Fruit fly (Drosophila melanogaster) whole organism, embryonic: Measurements from ENCODE around the gene InR.
A peak's percentile ranks its signal among the peaks of the same experiment; 100 is the strongest.

Experiments used
- Bgb ChIP-seq: fragments of 200-800 bp; sonication (Bioruptor generic); IDR thresholded peaks from 2 replicates; pipeline ENCODE4 v1.3.6; 2022; ENCODE audit warnings: missing biosample characterization, missing genetic modification characterization; ENCODE audit not compliant: partially characterized antibody
- CG10431 ChIP-seq: fragments of 200-800 bp; sonication (Bioruptor generic); optimal IDR thresholded peaks from 3 replicates; lab custom pipeline; 2018; ENCODE audit warnings: missing biosample characterization, mild to moderate bottlenecking, missing genetic modification characterization
- CG10654 ChIP-seq: fragments of 200-800 bp; sonication (Bioruptor generic); optimal IDR thresholded peaks from 2 replicates; lab custom pipeline; 2016; ENCODE audit warnings: missing biosample characterization, missing genetic modification characterization
- CG10959 ChIP-seq: fragments of 200-800 bp; sonication (Bioruptor generic); IDR thresholded peaks from 2 replicates; pipeline ENCODE4 v1.3.6; 2022; ENCODE audit warnings: missing biosample characterization, missing genetic modification characterization
- CG11093 ChIP-seq: fragments of 200-800 bp; sonication (Bioruptor generic); IDR thresholded peaks from 3 replicates; pipeline ENCODE4 v1.3.6; 2022; ENCODE audit warnings: missing biosample characterization, missing genetic modification characterization
- CG1233 ChIP-seq: fragments of 200-800 bp; sonication (Bioruptor generic); optimal IDR thresholded peaks from 4 replicates; lab custom pipeline; 2018; ENCODE audit warnings: missing biosample characterization, mild to moderate bottlenecking, missing genetic modification characterization
- CG12942 ChIP-seq: fragments of 200-800 bp; sonication (Bioruptor generic); optimal IDR thresholded peaks from 3 replicates; lab custom pipeline; 2016; ENCODE audit warnings: missing biosample characterization, missing genetic modification characterization
- CG14050 ChIP-seq: fragments of 200-800 bp; sonication (Bioruptor generic); IDR thresholded peaks from 3 replicates; pipeline ENCODE4 v1.3.6; 2022; ENCODE audit warnings: missing biosample characterization, missing genetic modification characterization
- CG14860 ChIP-seq: fragments of 200-800 bp; sonication (Bioruptor generic); IDR thresholded peaks from 3 replicates; pipeline ENCODE4 v1.3.6; 2022; ENCODE audit warnings: missing biosample characterization, missing genetic modification characterization; ENCODE audit not compliant: partially characterized antibody
- CG15073 ChIP-seq: fragments of 200-800 bp; sonication (Bioruptor generic); optimal IDR thresholded peaks from 2 replicates; lab custom pipeline; 2016; ENCODE audit warnings: missing biosample characterization, missing genetic modification characterization
- CG15479 ChIP-seq: fragments of 200-800 bp; sonication (Bioruptor generic); optimal IDR thresholded peaks from 3 replicates; lab custom pipeline; 2019; ENCODE audit warnings: missing biosample characterization, mild to moderate bottlenecking, missing genetic modification characterization, moderate library complexity
- CG15601 ChIP-seq: fragments of 200-800 bp; sonication (Bioruptor generic); optimal IDR thresholded peaks from 3 replicates; lab custom pipeline; 2019; ENCODE audit warnings: missing biosample characterization, mild to moderate bottlenecking, missing genetic modification characterization, moderate library complexity
- CG17186 ChIP-seq: fragments of 200-800 bp; sonication (Bioruptor generic); optimal IDR thresholded peaks from 3 replicates; lab custom pipeline; 2017; ENCODE audit warnings: missing biosample characterization, missing genetic modification reagents, missing genetic modification characterization
- CG17385 ChIP-seq: fragments of 200-800 bp; sonication (Bioruptor generic); optimal IDR thresholded peaks from 3 replicates; lab custom pipeline; 2018; ENCODE audit warnings: missing biosample characterization, mild to moderate bottlenecking, missing genetic modification characterization
- CG17829 ChIP-seq: fragments of 200-800 bp; optimal IDR thresholded peaks from 2 replicates; lab custom pipeline; 2019; ENCODE audit warnings: missing biosample characterization, mild to moderate bottlenecking, missing genetic modification characterization, moderate library complexity
- CG1832 ChIP-seq: fragments of 200-800 bp; sonication (Bioruptor generic); optimal IDR thresholded peaks from 2 replicates; lab custom pipeline; 2017; ENCODE audit warnings: missing biosample characterization, mild to moderate bottlenecking, missing genetic modification characterization, inconsistent platforms
- CG31388 ChIP-seq: fragments of 200-800 bp; sonication (Bioruptor generic); optimal IDR thresholded peaks from 2 replicates; lab custom pipeline; 2016; ENCODE audit warnings: missing biosample characterization, missing genetic modification characterization
- CG33557 ChIP-seq: fragments of 200-800 bp; sonication (Bioruptor generic); optimal IDR thresholded peaks from 2 replicates; lab custom pipeline; 2019; ENCODE audit warnings: missing biosample characterization, mild to moderate bottlenecking, missing genetic modification characterization, moderate library complexity
- CG34224 ChIP-seq: fragments of 200-800 bp; sonication (Bioruptor generic); IDR thresholded peaks from 3 replicates; pipeline ENCODE4 v1.3.6; 2022; ENCODE audit warnings: missing biosample characterization, missing genetic modification characterization; ENCODE audit not compliant: partially characterized antibody
- CG6654 ChIP-seq: fragments of 200-800 bp; sonication (Bioruptor generic); optimal IDR thresholded peaks from 2 replicates; lab custom pipeline; 2017; ENCODE audit warnings: missing biosample characterization, mild to moderate bottlenecking, missing genetic modification characterization
- CG7372 ChIP-seq: fragments of 200-800 bp; sonication (Bioruptor generic); IDR thresholded peaks from 2 replicates; pipeline ENCODE4 v1.3.6; 2022; ENCODE audit warnings: missing biosample characterization, missing genetic modification characterization
- CG7745 ChIP-seq: fragments of 200-800 bp; sonication (Bioruptor generic); optimal IDR thresholded peaks from 2 replicates; lab custom pipeline; 2018; ENCODE audit warnings: missing biosample characterization, mild to moderate bottlenecking, missing genetic modification characterization, moderate library complexity
- CG9817 ChIP-seq: fragments of 200-800 bp; sonication (Bioruptor generic); optimal IDR thresholded peaks from 2 replicates; lab custom pipeline; 2018; ENCODE audit warnings: missing biosample characterization, mild to moderate bottlenecking, missing genetic modification characterization, moderate library complexity
- D19B ChIP-seq: fragments of 200-800 bp; sonication (Bioruptor generic); optimal IDR thresholded peaks from 2 replicates; lab custom pipeline; 2017; ENCODE audit warnings: missing biosample characterization, mild to moderate bottlenecking, missing genetic modification characterization
- Dip2 ChIP-seq: fragments of 200-800 bp; sonication (Bioruptor generic); IDR thresholded peaks from 2 replicates; pipeline ENCODE4 v1.3.6; 2022; ENCODE audit warnings: missing biosample characterization, missing genetic modification characterization
- Dp ChIP-seq: fragments of 200-800 bp; sonication (Bioruptor generic); optimal IDR thresholded peaks from 2 replicates; lab custom pipeline; 2018; ENCODE audit warnings: missing biosample characterization, mild to moderate bottlenecking, missing genetic modification characterization, moderate library complexity
- ERR ChIP-seq: fragments of 200-800 bp; sonication (Bioruptor generic); optimal IDR thresholded peaks from 2 replicates; lab custom pipeline; 2016; ENCODE audit warnings: missing biosample characterization, missing genetic modification characterization
- HLH54F ChIP-seq: fragments of 200-800 bp; sonication (Bioruptor generic); optimal IDR thresholded peaks from 3 replicates; lab custom pipeline; 2016; ENCODE audit warnings: missing biosample characterization, missing genetic modification characterization
- HLHmδ ChIP-seq: fragments of 200-800 bp; sonication (Bioruptor generic); optimal IDR thresholded peaks from 2 replicates; lab custom pipeline; 2018; ENCODE audit warnings: missing biosample characterization, mild to moderate bottlenecking, missing genetic modification characterization, moderate library complexity
- Med ChIP-seq: fragments of 200-800 bp; sonication (Bioruptor generic); peaks from one replicate; lab custom pipeline; 2016; ENCODE audit warnings: missing biosample characterization, missing genetic modification characterization, mild to moderate bottlenecking, inconsistent platforms, moderate library complexity
- NC2α ChIP-seq: fragments of 200-800 bp; sonication (Bioruptor generic); optimal IDR thresholded peaks from 2 replicates; lab custom pipeline; 2016; ENCODE audit warnings: missing biosample characterization, missing genetic modification characterization
- NFAT ChIP-seq: fragments of 200-800 bp; sonication (Bioruptor generic); IDR thresholded peaks from 2 replicates; pipeline ENCODE4 v1.3.6; 2022; ENCODE audit warnings: missing biosample characterization, missing genetic modification characterization
- Neu2 ChIP-seq: fragments of 200-800 bp; sonication (Bioruptor generic); optimal IDR thresholded peaks from 3 replicates; lab custom pipeline; 2016; ENCODE audit warnings: missing biosample characterization, missing genetic modification characterization, borderline replicate concordance
- Nf-YC ChIP-seq: fragments of 200-800 bp; optimal IDR thresholded peaks from 3 replicates; lab custom pipeline; 2019; ENCODE audit warnings: missing biosample characterization, mild to moderate bottlenecking, missing genetic modification characterization, moderate library complexity
- Poxn ChIP-seq: fragments of 200-800 bp; sonication (Bioruptor generic); IDR thresholded peaks from 2 replicates; pipeline ENCODE4 v1.3.6; 2022; ENCODE audit warnings: missing biosample characterization, missing genetic modification characterization
- Trl ChIP-seq, 3 experiments: fragments of >200 bp in 2 of 3; fragments of 200-800 bp in 1 of 3; sonication (Bioruptor generic) in 1 of 3; optimal IDR thresholded peaks; 2 replicates in 1 of 3; 3 replicates in 2 of 3; lab custom pipeline; 2016 to 2017; ENCODE audit warnings: missing biosample characterization in 1 of 3, missing genetic modification characterization in 1 of 3
- ato ChIP-seq: fragments of 200-800 bp; sonication (Bioruptor generic); IDR thresholded peaks from 2 replicates; pipeline ENCODE4 v1.3.6; 2022; ENCODE audit warnings: missing biosample characterization, missing genetic modification characterization; ENCODE audit not compliant: partially characterized antibody
- disco-r ChIP-seq: fragments of 200-800 bp; sonication (Bioruptor generic); optimal IDR thresholded peaks from 2 replicates; lab custom pipeline; 2016; ENCODE audit warnings: missing biosample characterization, missing genetic modification characterization
- eyg ChIP-seq: fragments of 200-800 bp; sonication (Bioruptor generic); optimal IDR thresholded peaks from 3 replicates; lab custom pipeline; 2016; ENCODE audit warnings: missing biosample characterization, missing genetic modification characterization
- fu2 ChIP-seq: fragments of 200-800 bp; sonication (Bioruptor generic); optimal IDR thresholded peaks from 2 replicates; lab custom pipeline; 2016; ENCODE audit warnings: missing biosample characterization, missing genetic modification characterization
- gcm2 ChIP-seq: fragments of 200-800 bp; sonication (Bioruptor generic); optimal IDR thresholded peaks from 2 replicates; lab custom pipeline; 2016; ENCODE audit warnings: missing biosample characterization, missing genetic modification characterization
- grn ChIP-seq: fragments of 200-800 bp; sonication (Bioruptor generic); optimal IDR thresholded peaks from 3 replicates; lab custom pipeline; 2017; ENCODE audit warnings: missing biosample characterization, missing genetic modification characterization
- jing ChIP-seq: fragments of 200-800 bp; sonication (Bioruptor generic); optimal IDR thresholded peaks from 2 replicates; lab custom pipeline; 2018; ENCODE audit warnings: missing biosample characterization, mild to moderate bottlenecking, missing genetic modification characterization
- lbe ChIP-seq: fragments of 200-800 bp; sonication (Bioruptor generic); optimal IDR thresholded peaks from 2 replicates; lab custom pipeline; 2016; ENCODE audit warnings: missing biosample characterization, mild to moderate bottlenecking, missing genetic modification characterization
- so ChIP-seq: fragments of 200-800 bp; sonication (Bioruptor generic); IDR thresholded peaks from 3 replicates; pipeline ENCODE4 v1.3.6; 2022; ENCODE audit warnings: missing biosample characterization, missing genetic modification characterization
- stwl ChIP-seq: fragments of 200-800 bp; sonication (Bioruptor generic); optimal IDR thresholded peaks from 3 replicates; lab custom pipeline; 2018; ENCODE audit warnings: missing biosample characterization, mild to moderate bottlenecking, missing genetic modification characterization, moderate library complexity
- tgo ChIP-seq: fragments of 200-800 bp; sonication (Bioruptor generic); IDR thresholded peaks from 3 replicates; pipeline ENCODE4 v1.3.6; 2022; ENCODE audit warnings: missing biosample characterization, missing genetic modification characterization
- tio ChIP-seq: fragments of 200-800 bp; sonication (Bioruptor generic); optimal IDR thresholded peaks from 2 replicates; lab custom pipeline; 2017; ENCODE audit warnings: missing biosample characterization, missing genetic modification characterization, inconsistent platforms
- toy ChIP-seq: fragments of 200-800 bp; sonication (Bioruptor generic); IDR thresholded peaks from 2 replicates; pipeline ENCODE4 v1.3.6; 2022; ENCODE audit warnings: missing biosample characterization, missing genetic modification characterization
- unpg ChIP-seq: fragments of 200-800 bp; sonication (Bioruptor generic); optimal IDR thresholded peaks from 3 replicates; lab custom pipeline; 2018; ENCODE audit warnings: missing biosample characterization, mild to moderate bottlenecking, missing genetic modification characterization, moderate library complexity

InR gene

dm6 chr3R:21627752-21628151 is 8.6 kb upstream of the InR start (continued):
- TF ChIP-seq fu2 (GFP tag; lab: Kevin White, UChicago) = no peak
- TF ChIP-seq CG9817 (tag; lab: Kevin White, UChicago) = peak; percentile 77
- peak; percentile 31 for TF ChIP-seq CG10654 (GFP tag; lab: Kevin White, UChicago)
- peak; percentile 45 for TF ChIP-seq CG12942 (GFP tag; lab: Kevin White, UChicago)
- no peak for TF ChIP-seq CG15073 (GFP tag; lab: Kevin White, UChicago)
- TF ChIP-seq Med = peak; percentile 88
- 0 out of 3 replicates have a peak, but pooled peaks have one; percentile 37 for TF ChIP-seq CG11093
- no peak for TF ChIP-seq Nf-YC (tag; lab: Kevin White, UChicago)
- no peak for TF ChIP-seq CG14860 (GFP tag; lab: Robert Waterston, UW)
- TF ChIP-seq NFAT (GFP tag; lab: Robert Waterston, UW) = peak; percentile 65
- peak; percentile 57 for TF ChIP-seq CG1233
- no peak for TF ChIP-seq stwl (tag; lab: Kevin White, UChicago)
- TF ChIP-seq grn (GFP tag; lab: Kevin White, UChicago) = no peak
- TF ChIP-seq CG1832 (GFP tag; lab: Kevin White, UChicago) = no peak
- TF ChIP-seq Dip2 (GFP tag; lab: Robert Waterston, UW) = no peak
- no peak for TF ChIP-seq CG17186 (GFP tag; lab: Kevin White, UChicago)
- TF ChIP-seq tgo (GFP tag; lab: Robert Waterston, UW) = peak; percentile 70
- TF ChIP-seq toy (GFP tag; lab: Robert Waterston, UW) = no peak
- no peak for TF ChIP-seq CG10431 (GFP tag; lab: Kevin White, UChicago)
- no peak for TF ChIP-seq gcm2 (GFP tag; lab: Kevin White, UChicago)
- no peak for TF ChIP-seq CG34224
- peak; percentile 27; the same call in 1 of the 3 replicates for TF ChIP-seq CG14050 (GFP tag; lab: Robert Waterston, UW)
- no peak for TF ChIP-seq disco-r (GFP tag; lab: Kevin White, UChicago)
- no peak for TF ChIP-seq HLHmδ
- no peak for TF ChIP-seq jing (GFP tag; lab: Kevin White, UChicago)
- peak; percentile 49 for TF ChIP-seq CG17385 (GFP tag; lab: Kevin White, UChicago)
- TF ChIP-seq Trl (optimal IDR thresholded peaks at IDR 0.05; lab: Kevin White, UChicago) = no peak
- peak; percentile 44 for TF ChIP-seq Trl (GFP tag; optimal IDR thresholded peaks at IDR 0.05; lab: Kevin White, UChicago)
- no peak for TF ChIP-seq Neu2
- peak; percentile 16 for TF ChIP-seq D19B
- TF ChIP-seq CG7745 = no peak
- TF ChIP-seq Dp (GFP tag; lab: Kevin White, UChicago) = no peak
- peak; percentile 79 for TF ChIP-seq unpg (GFP tag; lab: Kevin White, UChicago)
- peak; percentile 16; the same call in 1 of the 2 replicates for TF ChIP-seq Poxn
- no peak for TF ChIP-seq eyg (GFP tag; lab: Kevin White, UChicago)
- TF ChIP-seq so (GFP tag; lab: Robert Waterston, UW) = peak; percentile 67; the same call in 2 of the 3 replicates
- TF ChIP-seq CG15601 (tag; lab: Kevin White, UChicago) = peak; percentile 34
- TF ChIP-seq HLH54F (GFP tag; lab: Kevin White, UChicago) = no peak
- TF ChIP-seq Bgb (GFP tag; lab: Robert Waterston, UW) = no peak
- TF ChIP-seq CG17829 = peak; percentile 70
- TF ChIP-seq CG6654 = no peak
- no peak for TF ChIP-seq NC2α
- TF ChIP-seq tio (GFP tag; lab: Kevin White, UChicago) = peak; percentile 65
- no peak for TF ChIP-seq ato (GFP tag; lab: Robert Waterston, UW)
- TF ChIP-seq CG10959 (GFP tag; lab: Robert Waterston, UW) = peak; percentile 22; the same call in 1 of the 2 replicates
- TF ChIP-seq CG15479 (GFP tag; lab: Kevin White, UChicago) = no peak
- no peak for TF ChIP-seq CG33557
- peak; percentile 74 for TF ChIP-seq lbe
- TF ChIP-seq CG7372 (GFP tag; lab: Robert Waterston, UW) = peak; percentile 63; the same call in 1 of the 2 replicates
- TF ChIP-seq ERR (GFP tag; lab: Kevin White, UChicago) = no peak
- TF ChIP-seq CG31388 = no peak
